Worm (Caenorhabditis elegans): ENCODE measurements around the gene C42C1.19.
"Not testable (repeated sequence)": the region's sequence is repeated elsewhere in the genome, so short reads cannot be mapped to it uniquely, and the experiment has no call there.

The C42C1.19 gene

ce11 chrIV:12287628-12288027, 5.1 kb downstream of the C42C1.19 start, which contains the start of gene erl-1:
erl-1 (plus strand) TSS chrIV:12287928.
- no peak for TF ChIP-seq unc-62 (GFP tag; optimal IDR thresholded peaks at IDR 0.05)

- no peak for TF ChIP-seq unc-62 (GFP tag; optimal IDR thresholded peaks at IDR 0.05)
Measured at ce11 chrIV:12289149-12289548, 6.6 kb downstream of the C42C1.19 start, which contains the start of gene C42C1.9. C42C1.9 (plus strand) TSS chrIV:12289449.

ce11 chrIV:12290744-12291143, 8.2 kb downstream of the C42C1.19 start, which contains the start of gene C42C1.8:
C42C1.8 (plus strand) TSS chrIV:12291044.
- no peak for TF ChIP-seq unc-62 (GFP tag; optimal IDR thresholded peaks at IDR 0.05)

- no peak for TF ChIP-seq unc-62 (GFP tag; optimal IDR thresholded peaks at IDR 0.05)
Measured at ce11 chrIV:12301161-12301560, 18.6 kb downstream of the C42C1.19 start, which contains the start of gene oac-59. oac-59 (minus strand) TSS chrIV:12301261.

- no peak for TF ChIP-seq unc-62 (GFP tag; optimal IDR thresholded peaks at IDR 0.05)
Measured at ce11 chrIV:12302885-12303284, 20.3 kb downstream of the C42C1.19 start.

ce11 chrIV:12304750-12305149, 22.2 kb downstream of the C42C1.19 start:
- no peak for TF ChIP-seq unc-62 (GFP tag; optimal IDR thresholded peaks at IDR 0.05)

ce11 chrIV:12305956-12306355, 23.4 kb downstream of the C42C1.19 start:
- TF ChIP-seq unc-62 (GFP tag; optimal IDR thresholded peaks at IDR 0.05) = no peak

- no peak for TF ChIP-seq unc-62 (GFP tag; optimal IDR thresholded peaks at IDR 0.05)
Measured at ce11 chrIV:12307720-12308119, 25.2 kb downstream of the C42C1.19 start, which contains the start of gene oac-57. oac-57 (minus strand) TSS chrIV:12307820.

ce11 chrIV:12311597-12311996, 29.1 kb downstream of the C42C1.19 start, which contains the start of gene oac-58:
oac-58 (minus strand) TSS chrIV:12311697.
- TF ChIP-seq unc-62 (GFP tag; optimal IDR thresholded peaks at IDR 0.05) = no peak

ce11 chrIV:12326932-12327331, 44.4 kb downstream of the C42C1.19 start, which contains the start of gene F19B6.3:
F19B6.3 (plus strand) TSS chrIV:12327232.
- not testable (repeated sequence) for TF ChIP-seq unc-62 (GFP tag; optimal IDR thresholded peaks at IDR 0.05)

ce11 chrIV:12330840-12331359, 48.4 kb downstream of the C42C1.19 start, which contains the start of gene ufd-1:
ufd-1 (minus strand) TSS chrIV:12330890.
- no peak for TF ChIP-seq unc-62 (GFP tag; optimal IDR thresholded peaks at IDR 0.05)

ce11 chrIV:12334142-12334541, 51.6 kb downstream of the C42C1.19 start:
- TF ChIP-seq unc-62 (GFP tag; optimal IDR thresholded peaks at IDR 0.05) = no peak

- no peak for TF ChIP-seq unc-62 (GFP tag; optimal IDR thresholded peaks at IDR 0.05)
Measured at ce11 chrIV:12334708-12335107, 52.2 kb downstream of the C42C1.19 start.

ce11 chrIV:12335248-12335647, 52.7 kb downstream of the C42C1.19 start:
- no peak for TF ChIP-seq unc-62 (GFP tag; optimal IDR thresholded peaks at IDR 0.05)

ce11 chrIV:12335798-12336197, 53.3 kb downstream of the C42C1.19 start, which contains the start of gene F19B6.1:
F19B6.1 (minus strand) TSS chrIV:12336075.
- TF ChIP-seq unc-62 (GFP tag; optimal IDR thresholded peaks at IDR 0.05) = no peak

ce11 chrIV:12336893-12337627, 54.5 kb downstream of the C42C1.19 start, which contains the start of the genes F19B6.10 and wht-5:
F19B6.10 (plus strand) TSS chrIV:12337193.
wht-5 (plus strand) TSS chrIV:12337577.
- TF ChIP-seq unc-62 (GFP tag; optimal IDR thresholded peaks at IDR 0.05) = no peak

Data from whole organism, dauer.